Worm (Caenorhabditis elegans) whole organism, L4 larva: ENCODE data around the gene sec-6.
A peak's percentile ranks its signal among the peaks of the same experiment; 100 is the strongest.

Source experiments
- F37D6.2 ChIP-seq: sonication (generic microtip); optimal IDR thresholded peaks from 2 replicates; lab custom pipeline; 2016; ENCODE audit warnings: mild to moderate bottlenecking, missing genetic modification characterization, missing compliant biosample characterization
- T20F7.1 ChIP-seq: fragments of 200-800 bp; sonication (Bioruptor generic); optimal IDR thresholded peaks from 2 replicates; lab custom pipeline; 2018; ENCODE audit warnings: mild to moderate bottlenecking, missing genetic modification characterization, missing compliant biosample characterization
- T26A8.4 ChIP-seq: fragments of 200-800 bp; sonication (Bioruptor generic); IDR thresholded peaks from 2 replicates; pipeline ENCODE4 v1.3.6; 2022; ENCODE audit warnings: missing genetic modification characterization, missing compliant biosample characterization
- Y105C5A.15 ChIP-seq: fragments of 200-800 bp; sonication (Bioruptor generic); IDR thresholded peaks from 2 replicates; pipeline ENCODE4 v1.3.6; 2022; ENCODE audit warnings: missing genetic modification characterization, missing compliant biosample characterization
- Y48G9A.11 ChIP-seq: fragments of 200-800 bp; sonication (Bioruptor generic); IDR thresholded peaks from 2 replicates; pipeline ENCODE4 v1.3.6; 2022; ENCODE audit warnings: missing genetic modification reagents, missing genetic modification characterization, missing compliant biosample characterization
- ZK337.2 ChIP-seq: fragments of 200-800 bp; sonication (Bioruptor generic); IDR thresholded peaks from 2 replicates; pipeline ENCODE4 v1.3.6; 2022; ENCODE audit warnings: missing genetic modification reagents, missing genetic modification characterization, missing compliant biosample characterization
- ZK546.5 ChIP-seq, 2 experiments: sonication (generic microtip); optimal IDR thresholded peaks; 2 replicates each; lab custom pipeline; 2017; ENCODE audit warnings: missing biosample characterization in 2 of 2, missing genetic modification characterization in 2 of 2
- aly-2 ChIP-seq: sonication (generic microtip); optimal IDR thresholded peaks from 2 replicates; lab custom pipeline; 2018; ENCODE audit warnings: missing biosample characterization, missing genetic modification characterization
- ceh-28 ChIP-seq: fragments of 150-350 bp; optimal IDR thresholded peaks from 2 replicates; lab custom pipeline; 2014; ENCODE audit warnings: missing biosample characterization, missing genetic modification reagents, missing genetic modification characterization
- ceh-82 ChIP-seq: sonication (generic microtip); optimal IDR thresholded peaks from 2 replicates; lab custom pipeline; 2017; ENCODE audit warnings: missing biosample characterization, missing genetic modification characterization
- ces-1 ChIP-seq: fragments of 150-350 bp; sonication (generic microtip); optimal IDR thresholded peaks from 4 replicates; lab custom pipeline; 2014; ENCODE audit warnings: missing biosample characterization, missing genetic modification reagents, missing genetic modification characterization
- ctbp-1 ChIP-seq: fragments of 200-800 bp; sonication (Bioruptor generic); IDR thresholded peaks from 2 replicates; pipeline ENCODE4 v1.3.6; 2022; ENCODE audit warnings: missing genetic modification reagents, missing genetic modification characterization, missing compliant biosample characterization
- daf-12 ChIP-seq: fragments of 150-350 bp; optimal IDR thresholded peaks from 2 replicates; lab custom pipeline; 2014; ENCODE audit warnings: missing biosample characterization, missing genetic modification reagents, missing genetic modification characterization
- daf-19 ChIP-seq: fragments of 200-800 bp; sonication (Bioruptor generic); conservative IDR thresholded peaks from 2 replicates; pipeline ENCODE4 v1.3.6; 2022; ENCODE audit warnings: missing genetic modification characterization, missing compliant biosample characterization
- dmd-6 ChIP-seq: fragments of 200-800 bp; sonication (Bioruptor generic); IDR thresholded peaks from 2 replicates; pipeline ENCODE4 v1.3.6; 2022; ENCODE audit warnings: missing genetic modification reagents, missing genetic modification characterization, missing compliant biosample characterization
- dmd-8 ChIP-seq: fragments of 200-800 bp; sonication (Bioruptor generic); IDR thresholded peaks from 2 replicates; pipeline ENCODE4 v1.3.6; 2022; ENCODE audit warnings: missing genetic modification characterization, missing compliant biosample characterization
- egl-27 ChIP-seq: sonication (generic microtip); optimal IDR thresholded peaks from 3 replicates; lab custom pipeline; 2017; ENCODE audit warnings: missing biosample characterization, missing genetic modification reagents, missing genetic modification characterization
- fkh-10 ChIP-seq: fragments of 150-350 bp; optimal IDR thresholded peaks from 2 replicates; lab custom pipeline; 2014; ENCODE audit warnings: missing biosample characterization, missing genetic modification reagents, missing genetic modification characterization
- hlh-11 ChIP-seq: fragments of 200-800 bp; sonication (Bioruptor generic); optimal IDR thresholded peaks from 2 replicates; lab custom pipeline; 2018; ENCODE audit warnings: mild to moderate bottlenecking, missing genetic modification characterization, missing compliant biosample characterization
- hlh-30 ChIP-seq: sonication (generic microtip); optimal IDR thresholded peaks from 2 replicates; lab custom pipeline; 2017; ENCODE audit warnings: antibody characterized with exemption, mild to moderate bottlenecking, missing genetic modification characterization, missing compliant biosample characterization; ENCODE audit not compliant: insufficient read depth
- hmg-1.1 ChIP-seq: fragments of 200-800 bp; sonication (Bioruptor generic); IDR thresholded peaks from 2 replicates; pipeline ENCODE4 v1.3.6; 2022; ENCODE audit warnings: missing genetic modification reagents, missing genetic modification characterization, missing compliant biosample characterization
- jun-1 ChIP-seq: fragments of 150-350 bp; optimal IDR thresholded peaks from 2 replicates; lab custom pipeline; 2014; ENCODE audit warnings: missing biosample characterization, missing genetic modification reagents, missing genetic modification characterization
- lin-1 ChIP-seq: fragments of 200-800 bp; sonication (Bioruptor generic); IDR thresholded peaks from 2 replicates; pipeline ENCODE4 v1.3.6; 2022; ENCODE audit warnings: missing genetic modification reagents, missing genetic modification characterization, missing compliant biosample characterization
- lin-15B ChIP-seq: fragments of 150-350 bp; sonication (generic microtip); optimal IDR thresholded peaks from 3 replicates; lab custom pipeline; 2014; ENCODE audit warnings: missing biosample characterization, missing genetic modification characterization
- lin-38 ChIP-seq: fragments of 200-800 bp; sonication (Bioruptor generic); IDR thresholded peaks from 2 replicates; pipeline ENCODE4 v1.3.6; 2022; ENCODE audit warnings: missing genetic modification reagents, missing genetic modification characterization, missing compliant biosample characterization
- lin-39 ChIP-seq: fragments of 150-350 bp; optimal IDR thresholded peaks from 2 replicates; lab custom pipeline; 2014; ENCODE audit warnings: missing biosample characterization, missing genetic modification reagents, missing genetic modification characterization
- lsy-2 ChIP-seq, 2 experiments: fragments of 150-350 bp in 1 of 2; sonication (generic microtip) in 1 of 2; optimal IDR thresholded peaks; 2 replicates each; lab custom pipeline; 2014 to 2017; ENCODE audit warnings: missing biosample characterization in 2 of 2, missing genetic modification characterization in 2 of 2
- madf-5 ChIP-seq, 2 experiments: fragments of 200-800 bp; sonication (Bioruptor generic); IDR thresholded peaks; 2 replicates each; pipeline ENCODE4 v1.3.6; 2022; ENCODE audit warnings: missing compliant biosample characterization in 2 of 2, missing genetic modification characterization in 2 of 2
- madf-9 ChIP-seq: fragments of 200-800 bp; sonication (Bioruptor generic); conservative IDR thresholded peaks from 2 replicates; pipeline ENCODE4 v1.3.6; 2022; ENCODE audit warnings: missing genetic modification reagents, missing genetic modification characterization, missing compliant biosample characterization
- mdl-1 ChIP-seq, 2 experiments: fragments of 150-350 bp in 1 of 2; sonication (generic microtip) in 1 of 2; optimal IDR thresholded peaks; 2 replicates each; lab custom pipeline; 2014 to 2017; ENCODE audit warnings: missing biosample characterization in 2 of 2, missing genetic modification characterization in 2 of 2
- mdt-29 ChIP-seq: fragments of 200-800 bp; sonication (Bioruptor generic); IDR thresholded peaks from 2 replicates; pipeline ENCODE4 v1.3.6; 2022; ENCODE audit warnings: missing genetic modification reagents, missing genetic modification characterization, missing compliant biosample characterization
- mxl-2 ChIP-seq: fragments of 200-800 bp; sonication (Bioruptor generic); conservative IDR thresholded peaks from 2 replicates; pipeline ENCODE4 v1.3.6; 2022; ENCODE audit warnings: missing genetic modification reagents, missing genetic modification characterization, missing compliant biosample characterization
- mxl-3 ChIP-seq: fragments of 200-800 bp; sonication (Bioruptor generic); optimal IDR thresholded peaks from 2 replicates; lab custom pipeline; 2018; ENCODE audit warnings: mild to moderate bottlenecking, missing genetic modification characterization, missing compliant biosample characterization
- nhr-237 ChIP-seq: sonication (generic microtip); optimal IDR thresholded peaks from 2 replicates; lab custom pipeline; 2017; ENCODE audit warnings: missing biosample characterization, missing genetic modification characterization
- nhr-28 ChIP-seq: fragments of 150-350 bp; optimal IDR thresholded peaks from 2 replicates; lab custom pipeline; 2014; ENCODE audit warnings: missing biosample characterization, missing genetic modification characterization
- nhr-41 ChIP-seq: fragments of 200-800 bp; sonication (Bioruptor generic); IDR thresholded peaks from 2 replicates; pipeline ENCODE4 v1.3.6; 2022; ENCODE audit warnings: missing genetic modification reagents, missing genetic modification characterization, missing compliant biosample characterization
- nhr-42 ChIP-seq: fragments of 200-800 bp; sonication (Bioruptor generic); IDR thresholded peaks from 2 replicates; pipeline ENCODE4 v1.3.6; 2022; ENCODE audit warnings: missing genetic modification characterization, missing compliant biosample characterization
- nhr-48 ChIP-seq: sonication (generic microtip); optimal IDR thresholded peaks from 2 replicates; lab custom pipeline; 2016; ENCODE audit warnings: mild to moderate bottlenecking, missing genetic modification characterization, missing compliant biosample characterization
- nhr-6 ChIP-seq: fragments of 150-350 bp; optimal IDR thresholded peaks from 2 replicates; lab custom pipeline; 2014; ENCODE audit warnings: missing biosample characterization, missing genetic modification characterization
- saeg-2 ChIP-seq: fragments of 200-800 bp; sonication (Bioruptor generic); IDR thresholded peaks from 2 replicates; pipeline ENCODE4 v1.3.6; 2022; ENCODE audit warnings: missing genetic modification reagents, missing genetic modification characterization, missing compliant biosample characterization
- skn-1 ChIP-seq: fragments of 150-350 bp; optimal IDR thresholded peaks from 2 replicates; lab custom pipeline; 2014; ENCODE audit warnings: missing biosample characterization, missing genetic modification characterization
- spr-1 ChIP-seq: sonication (generic microtip); optimal IDR thresholded peaks from 2 replicates; lab custom pipeline; 2016; ENCODE audit warnings: mild to moderate bottlenecking, missing genetic modification characterization, missing compliant biosample characterization
- spr-3 ChIP-seq: fragments of 200-800 bp; sonication (Bioruptor generic); optimal IDR thresholded peaks from 2 replicates; lab custom pipeline; 2018; ENCODE audit warnings: mild to moderate bottlenecking, missing genetic modification characterization, missing compliant biosample characterization
- tag-97 ChIP-seq: fragments of 200-800 bp; sonication (Bioruptor generic); IDR thresholded peaks from 2 replicates; pipeline ENCODE4 v1.3.6; 2022; ENCODE audit warnings: missing genetic modification characterization, missing compliant biosample characterization
- tra-1 ChIP-seq: fragments of 200-800 bp; sonication (Bioruptor generic); IDR thresholded peaks from 2 replicates; pipeline ENCODE4 v1.3.6; 2022; ENCODE audit warnings: missing genetic modification reagents, missing genetic modification characterization, missing compliant biosample characterization
- vab-7 ChIP-seq: fragments of 200-800 bp; sonication (Bioruptor generic); IDR thresholded peaks from 2 replicates; pipeline ENCODE4 v1.3.6; 2022; ENCODE audit warnings: missing genetic modification reagents, missing genetic modification characterization, missing compliant biosample characterization
- zag-1 ChIP-seq: fragments of 150-350 bp; optimal IDR thresholded peaks from 2 replicates; lab custom pipeline; 2014; ENCODE audit warnings: missing biosample characterization, missing genetic modification characterization
- zip-11 ChIP-seq: fragments of 200-800 bp; sonication (Bioruptor generic); IDR thresholded peaks from 2 replicates; pipeline ENCODE4 v1.3.6; 2022; ENCODE audit warnings: missing genetic modification characterization, missing compliant biosample characterization
- zip-2 ChIP-seq: fragments of 150-350 bp; optimal IDR thresholded peaks from 2 replicates; lab custom pipeline; 2014; ENCODE audit warnings: missing biosample characterization, missing genetic modification characterization
- ztf-11 ChIP-seq: fragments of 150-350 bp; optimal IDR thresholded peaks from 2 replicates; lab custom pipeline; 2014; ENCODE audit warnings: missing biosample characterization, missing genetic modification characterization
- ztf-7 ChIP-seq: fragments of 150-350 bp; optimal IDR thresholded peaks from 2 replicates; lab custom pipeline; 2014; ENCODE audit warnings: missing biosample characterization, missing genetic modification characterization

The sec-6 gene

ce11 chrII:5373275-5374047, 14.1 kb downstream of the sec-6 start, which contains the start of the genes agt-2 and F09E5.3 (continued):
- TF ChIP-seq nhr-237 (tag; lab: Kevin White, UChicago): no peak
- TF ChIP-seq F37D6.2 (tag; lab: Kevin White, UChicago): peak; percentile 83
- no peak for TF ChIP-seq skn-1 (tag; lab: Kevin White, UChicago)
- TF ChIP-seq ZK337.2: no peak
- peak; percentile 83 for TF ChIP-seq dmd-6 (GFP tag; lab: Robert Waterston, UW)
- no peak for TF ChIP-seq ZK546.5 (tag; optimal IDR thresholded peaks at IDR 0.05; lab: Kevin White, UChicago)
- peak; percentile 81 for TF ChIP-seq hlh-30 (tag; lab: Kevin White, UChicago)
- TF ChIP-seq lin-15B: no peak
- no peak for TF ChIP-seq zip-11 (GFP tag; lab: Robert Waterston, UW)
- peak; percentile 80 for TF ChIP-seq spr-1 (tag; lab: Kevin White, UChicago)
- TF ChIP-seq daf-12 (tag; lab: Kevin White, UChicago): no peak
- peak in 1 of 2 experiments; percentile 42 for TF ChIP-seq mdl-1 (tag; optimal IDR thresholded peaks at IDR 0.05; lab: Kevin White, UChicago)
- peak; percentile 86 for TF ChIP-seq lin-38 (GFP tag; lab: Robert Waterston, UW)
- TF ChIP-seq madf-5 (GFP tag; IDR thresholded peaks at IDR 0.05; lab: Robert Waterston, UW): no peak
- peak; percentile 68 to 96 for TF ChIP-seq lsy-2 (tag; optimal IDR thresholded peaks at IDR 0.05; lab: Kevin White, UChicago)
- TF ChIP-seq zag-1: no peak
- TF ChIP-seq Y48G9A.11 (GFP tag; lab: Robert Waterston, UW): no peak
- peak; percentile 80; the same call in 1 of the 2 replicates for TF ChIP-seq ctbp-1 (GFP tag; lab: Robert Waterston, UW)
- peak; percentile 67 for TF ChIP-seq nhr-48 (tag; lab: Kevin White, UChicago)
- no peak for TF ChIP-seq mxl-2 (GFP tag; lab: Robert Waterston, UW)
- TF ChIP-seq Y105C5A.15 (GFP tag; lab: Robert Waterston, UW): no peak
- TF ChIP-seq ceh-82 (tag; lab: Kevin White, UChicago): no peak
- no peak for TF ChIP-seq lin-1
- TF ChIP-seq saeg-2: no peak
- TF ChIP-seq daf-19: peak; percentile 79; the same call in 1 of the 2 replicates
- TF ChIP-seq nhr-28 (tag; lab: Kevin White, UChicago): peak; percentile 34
- TF ChIP-seq mdt-29: no peak
- peak; percentile 48 for TF ChIP-seq zip-2 (tag; lab: Kevin White, UChicago)
- no peak for TF ChIP-seq aly-2
- no peak for TF ChIP-seq dmd-8 (GFP tag; lab: Robert Waterston, UW)
- TF ChIP-seq spr-3: peak; percentile 43
- TF ChIP-seq T26A8.4 (GFP tag; lab: Robert Waterston, UW): peak; percentile 90
- TF ChIP-seq egl-27 (tag; lab: Kevin White, UChicago): no peak
- TF ChIP-seq vab-7 (GFP tag; lab: Robert Waterston, UW): no peak
- peak; percentile 58 for TF ChIP-seq nhr-6
- TF ChIP-seq lin-39: no peak
- TF ChIP-seq hmg-1.1: peak; percentile 73; the same call in 1 of the 2 replicates
- peak; percentile 47 for TF ChIP-seq ztf-7 (tag; lab: Kevin White, UChicago)
- peak; percentile 32 for TF ChIP-seq ces-1 (GFP tag; lab: Kevin White, UChicago)
- TF ChIP-seq ceh-28 (tag; lab: Kevin White, UChicago): no peak
- TF ChIP-seq tra-1: peak; percentile 47
- no peak for TF ChIP-seq ztf-11
- no peak for TF ChIP-seq jun-1 (tag; lab: Kevin White, UChicago)
- 0 out of 2 replicates have a peak, but pooled peaks have one; percentile 17 for TF ChIP-seq madf-9 (GFP tag; lab: Robert Waterston, UW)
- TF ChIP-seq hlh-11: peak; percentile 83
- peak; percentile 86 for TF ChIP-seq fkh-10 (GFP tag; lab: Kevin White, UChicago)
- no peak for TF ChIP-seq tag-97
- no peak for TF ChIP-seq nhr-41 (GFP tag; lab: Robert Waterston, UW)
- TF ChIP-seq nhr-42 (GFP tag; lab: Robert Waterston, UW): 0 out of 2 replicates have a peak, but pooled peaks have one; percentile 17
- TF ChIP-seq mxl-3 (GFP tag; lab: Kevin White, UChicago): peak; percentile 62
- peak; percentile 80 for TF ChIP-seq T20F7.1 (GFP tag; lab: Kevin White, UChicago)
